Worm (Caenorhabditis elegans) whole organism, L2 larva: ENCODE data around the gene C44C1.1.

Experiments used
- blmp-1 ChIP-seq: sonication (generic microtip); optimal IDR thresholded peaks from 2 replicates; lab custom pipeline; 2017; ENCODE audit warnings: missing genetic modification characterization, mild to moderate bottlenecking, missing compliant biosample characterization, antibody characterized with exemption, moderate library complexity; ENCODE audit not compliant: insufficient read depth
- dmd-4 ChIP-seq: sonication (generic microtip); optimal IDR thresholded peaks from 2 replicates; lab custom pipeline; 2017; ENCODE audit warnings: missing biosample characterization, missing genetic modification characterization
- egl-27 ChIP-seq: sonication (generic microtip); optimal IDR thresholded peaks from 3 replicates; lab custom pipeline; 2017; ENCODE audit warnings: missing biosample characterization, missing genetic modification reagents, missing genetic modification characterization
- fos-1 ChIP-seq: fragments of 150-350 bp; optimal IDR thresholded peaks from 2 replicates; lab custom pipeline; 2014; ENCODE audit warnings: missing biosample characterization, missing genetic modification characterization
- gmeb-1 ChIP-seq: fragments of 150-350 bp; optimal IDR thresholded peaks from 2 replicates; lab custom pipeline; 2014; ENCODE audit warnings: missing biosample characterization, missing genetic modification characterization
- lin-13 ChIP-seq: fragments of 150-350 bp; optimal IDR thresholded peaks from 2 replicates; lab custom pipeline; 2014; ENCODE audit warnings: missing biosample characterization, missing genetic modification reagents, missing genetic modification characterization
- nhr-10 ChIP-seq: sonication (generic microtip); optimal IDR thresholded peaks from 2 replicates; lab custom pipeline; 2017; ENCODE audit warnings: missing biosample characterization, missing genetic modification characterization
- nhr-25 ChIP-seq: fragments of 150-350 bp; sonication (generic microtip); optimal IDR thresholded peaks from 3 replicates; lab custom pipeline; 2014; ENCODE audit warnings: missing biosample characterization, missing genetic modification characterization
- nhr-77 ChIP-seq: fragments of 150-350 bp; optimal IDR thresholded peaks from 2 replicates; lab custom pipeline; 2014; ENCODE audit warnings: missing biosample characterization, missing genetic modification characterization
- zag-1 ChIP-seq: fragments of 150-350 bp; optimal IDR thresholded peaks from 2 replicates; lab custom pipeline; 2014; ENCODE audit warnings: missing biosample characterization, missing genetic modification characterization
- ztf-11 ChIP-seq: sonication (generic microtip); optimal IDR thresholded peaks from 2 replicates; lab custom pipeline; 2017; ENCODE audit warnings: missing biosample characterization, missing genetic modification characterization

DNA sequence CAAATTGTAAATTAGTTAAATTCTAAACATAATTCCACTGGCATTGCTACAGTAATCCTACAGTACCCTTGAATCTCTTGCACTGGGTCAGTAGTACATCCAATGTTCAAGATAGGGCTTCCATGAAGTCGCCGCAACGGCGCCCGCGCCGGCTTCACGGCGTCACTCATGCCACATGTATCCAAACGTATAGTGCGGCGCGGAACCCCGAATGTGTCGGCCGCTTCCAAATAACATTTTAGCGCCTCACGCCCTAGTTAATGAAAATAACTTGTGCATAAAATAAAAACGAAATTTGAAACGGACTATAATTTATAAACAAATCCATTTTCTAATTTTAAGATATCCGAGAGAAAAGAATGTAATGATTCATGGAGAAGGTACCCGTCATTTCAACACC is 44.6 kb upstream of the C44C1.1 start:
- TF ChIP-seq lin-13 (no peak), egl-27 (no peak), fos-1 (tag; lab: Kevin White, UChicago) (no peak), blmp-1 (no peak), gmeb-1 (tag; lab: Kevin White, UChicago) (no peak), nhr-25 (no peak), ztf-11 (tag; lab: Kevin White, UChicago) (no peak), nhr-77 (tag; lab: Kevin White, UChicago) (no peak), nhr-10 (tag; lab: Kevin White, UChicago) (no peak), dmd-4 (tag; lab: Kevin White, UChicago) (no peak), zag-1 (tag; lab: Kevin White, UChicago) (no peak)
